Fruit fly (Drosophila melanogaster) whole organism, embryonic: ENCODE results near the gene nenya.

ENCODE experiments used
- Adf1 ChIP-seq: fragments of 200-800 bp; sonication (Bioruptor generic); IDR thresholded peaks from 2 replicates; pipeline ENCODE4 v1.3.6; 2022; ENCODE audit warnings: missing biosample characterization, missing genetic modification characterization
- Blimp-1 ChIP-seq: fragments of 200-800 bp; sonication (Bioruptor generic); optimal IDR thresholded peaks from 3 replicates; lab custom pipeline; 2018; ENCODE audit warnings: missing biosample characterization, missing genetic modification characterization, mild to moderate bottlenecking, moderate library complexity, missing genetic modification reagents
- BtbVII ChIP-seq: fragments of 200-800 bp; sonication (Bioruptor generic); optimal IDR thresholded peaks from 3 replicates; lab custom pipeline; 2017; ENCODE audit warnings: missing biosample characterization, mild to moderate bottlenecking, missing genetic modification characterization
- CG10321 ChIP-seq: fragments of 200-800 bp; sonication (Bioruptor generic); IDR thresholded peaks from 2 replicates; pipeline ENCODE4 v1.3.6; 2022; ENCODE audit warnings: missing biosample characterization, missing genetic modification characterization
- CG12071 ChIP-seq: fragments of 200-800 bp; sonication (Bioruptor generic); optimal IDR thresholded peaks from 3 replicates; lab custom pipeline; 2018; ENCODE audit warnings: missing biosample characterization, mild to moderate bottlenecking, missing genetic modification characterization
- CG12299 ChIP-seq: fragments of 200-800 bp; sonication (Bioruptor generic); optimal IDR thresholded peaks from 2 replicates; lab custom pipeline; 2018; ENCODE audit warnings: missing biosample characterization, mild to moderate bottlenecking, missing genetic modification characterization
- CG12659 ChIP-seq: fragments of 200-800 bp; sonication (Bioruptor generic); optimal IDR thresholded peaks from 3 replicates; lab custom pipeline; 2017; ENCODE audit warnings: mild to moderate bottlenecking, missing biosample characterization, missing genetic modification reagents, missing genetic modification characterization
- CG14860 ChIP-seq: fragments of 200-800 bp; sonication (Bioruptor generic); IDR thresholded peaks from 3 replicates; pipeline ENCODE4 v1.3.6; 2022; ENCODE audit warnings: missing biosample characterization, missing genetic modification characterization; ENCODE audit not compliant: partially characterized antibody
- CG17802 ChIP-seq: fragments of 200-800 bp; sonication (Bioruptor generic); optimal IDR thresholded peaks from 2 replicates; lab custom pipeline; 2018; ENCODE audit warnings: missing biosample characterization, mild to moderate bottlenecking, missing genetic modification characterization, moderate library complexity
- CG18011 ChIP-seq: fragments of 200-800 bp; sonication (Bioruptor generic); optimal IDR thresholded peaks from 2 replicates; lab custom pipeline; 2017; ENCODE audit warnings: missing biosample characterization, missing genetic modification characterization, mild to moderate bottlenecking, moderate library complexity, missing genotype
- CG1832 ChIP-seq: fragments of 200-800 bp; sonication (Bioruptor generic); optimal IDR thresholded peaks from 2 replicates; lab custom pipeline; 2017; ENCODE audit warnings: missing biosample characterization, mild to moderate bottlenecking, missing genetic modification characterization, inconsistent platforms
- CG31224 ChIP-seq: fragments of 200-800 bp; sonication (Bioruptor generic); IDR thresholded peaks from 2 replicates; pipeline ENCODE4 v1.3.6; 2022; ENCODE audit warnings: missing biosample characterization, missing genetic modification characterization
- CG31441 ChIP-seq: fragments of 200-800 bp; sonication (Bioruptor generic); IDR thresholded peaks from 2 replicates; pipeline ENCODE4 v1.3.6; 2022; ENCODE audit warnings: missing biosample characterization, missing genetic modification characterization
- CG34376 ChIP-seq: fragments of 200-800 bp; sonication (Bioruptor generic); optimal IDR thresholded peaks from 2 replicates; lab custom pipeline; 2018; ENCODE audit warnings: missing biosample characterization, mild to moderate bottlenecking, missing genetic modification characterization
- CG4328 ChIP-seq: fragments of 200-800 bp; sonication (Bioruptor generic); optimal IDR thresholded peaks from 3 replicates; lab custom pipeline; 2017; ENCODE audit warnings: missing biosample characterization, missing genetic modification reagents, missing genetic modification characterization
- CG43689 ChIP-seq: fragments of 200-800 bp; sonication (Bioruptor generic); IDR thresholded peaks from 2 replicates; pipeline ENCODE4 v1.3.6; 2022; ENCODE audit warnings: missing biosample characterization, missing genetic modification characterization
- CG6813 ChIP-seq: fragments of 200-800 bp; sonication (Bioruptor generic); optimal IDR thresholded peaks from 2 replicates; lab custom pipeline; 2017; ENCODE audit warnings: missing biosample characterization, missing genetic modification characterization, mild to moderate bottlenecking, moderate library complexity, missing genetic modification reagents
- CG8281 ChIP-seq: fragments of 200-800 bp; sonication (Bioruptor generic); optimal IDR thresholded peaks from 2 replicates; lab custom pipeline; 2018; ENCODE audit warnings: missing biosample characterization, mild to moderate bottlenecking, missing genetic modification characterization, moderate library complexity
- CHES-1-like ChIP-seq: fragments of 200-800 bp; sonication (Bioruptor generic); optimal IDR thresholded peaks from 2 replicates; lab custom pipeline; 2016; ENCODE audit warnings: missing biosample characterization, missing genetic modification characterization
- CTCF ChIP-seq: fragments of 200-800 bp; sonication (Bioruptor generic); optimal IDR thresholded peaks from 2 replicates; lab custom pipeline; 2017; ENCODE audit warnings: missing biosample characterization, mild to moderate bottlenecking, missing genetic modification characterization, moderate library complexity
- Deaf1 ChIP-seq: fragments of 200-800 bp; optimal IDR thresholded peaks from 3 replicates; lab custom pipeline; 2019; ENCODE audit warnings: missing biosample characterization, mild to moderate bottlenecking, missing genetic modification characterization, moderate library complexity
- Drgx ChIP-seq: fragments of 200-800 bp; sonication (Bioruptor generic); IDR thresholded peaks from 2 replicates; pipeline ENCODE4 v1.3.6; 2022; ENCODE audit warnings: missing biosample characterization, missing genetic modification characterization
- Ets65A ChIP-seq: fragments of 200-800 bp; sonication (Bioruptor generic); peaks from one replicate; lab custom pipeline; 2016; ENCODE audit warnings: missing biosample characterization, missing genetic modification characterization
- Hr51 ChIP-seq, 2 experiments: fragments of 200-800 bp; sonication (Bioruptor generic); optimal IDR thresholded peaks; 2 replicates in 1 of 2; 3 replicates in 1 of 2; lab custom pipeline; 2016 to 2018; ENCODE audit warnings: missing biosample characterization in 2 of 2, missing genetic modification characterization in 2 of 2, mild to moderate bottlenecking in 1 of 2, moderate library complexity in 1 of 2
- Kr ChIP-seq: fragments of 200-800 bp; sonication (Bioruptor generic); optimal IDR thresholded peaks from 2 replicates; lab custom pipeline; 2017; ENCODE audit warnings: missing biosample characterization, mild to moderate bottlenecking, missing genetic modification characterization
- MBD-R2 ChIP-seq: fragments of 200-800 bp; sonication (Bioruptor generic); IDR thresholded peaks from 2 replicates; pipeline ENCODE4 v1.3.6; 2022; ENCODE audit warnings: missing biosample characterization, missing genetic modification characterization
- NC2α ChIP-seq: fragments of 200-800 bp; sonication (Bioruptor generic); optimal IDR thresholded peaks from 2 replicates; lab custom pipeline; 2016; ENCODE audit warnings: missing biosample characterization, missing genetic modification characterization
- Nf-YA ChIP-seq: fragments of 200-800 bp; sonication (Bioruptor generic); IDR thresholded peaks from 2 replicates; pipeline ENCODE4 v1.3.6; 2022; ENCODE audit warnings: missing biosample characterization, missing genetic modification characterization
- NfI ChIP-seq: fragments of 200-800 bp; sonication (Bioruptor generic); optimal IDR thresholded peaks from 3 replicates; lab custom pipeline; 2018; ENCODE audit warnings: missing biosample characterization, mild to moderate bottlenecking, missing genetic modification characterization, moderate library complexity
- Oli ChIP-seq: fragments of 200-800 bp; sonication (Bioruptor generic); optimal IDR thresholded peaks from 2 replicates; lab custom pipeline; 2018; ENCODE audit warnings: missing biosample characterization, mild to moderate bottlenecking, missing genetic modification characterization, moderate library complexity
- Spps ChIP-seq: fragments of 200-800 bp; sonication (Bioruptor generic); optimal IDR thresholded peaks from 2 replicates; lab custom pipeline; 2018; ENCODE audit warnings: missing biosample characterization, mild to moderate bottlenecking, missing genetic modification characterization
- aop ChIP-seq: fragments of 200-800 bp; sonication (Bioruptor generic); IDR thresholded peaks from 2 replicates; pipeline ENCODE4 v1.3.6; 2022; ENCODE audit warnings: missing biosample characterization, missing genetic modification characterization
- bcd ChIP-seq: fragments of 200-800 bp; sonication (Bioruptor generic); optimal IDR thresholded peaks from 2 replicates; lab custom pipeline; 2017; ENCODE audit warnings: missing biosample characterization, mild to moderate bottlenecking, missing genetic modification characterization
- bsh ChIP-seq, 2 experiments: fragments of 200-800 bp; sonication (Bioruptor generic); optimal IDR thresholded peaks; 2 replicates each; lab custom pipeline; 2017 to 2018; ENCODE audit warnings: mild to moderate bottlenecking in 2 of 2, missing biosample characterization in 2 of 2, missing genetic modification characterization in 2 of 2, moderate library complexity in 1 of 2
- chn ChIP-seq: fragments of 200-800 bp; sonication (Bioruptor generic); optimal IDR thresholded peaks from 2 replicates; lab custom pipeline; 2016; ENCODE audit warnings: missing biosample characterization, missing genetic modification characterization
- cwo ChIP-seq: fragments of 200-800 bp; sonication (Bioruptor generic); optimal IDR thresholded peaks from 3 replicates; lab custom pipeline; 2017; ENCODE audit warnings: missing biosample characterization, missing genetic modification characterization, mild to moderate bottlenecking, moderate library complexity, missing genetic modification reagents
- dmrt99B ChIP-seq: fragments of 200-800 bp; sonication (Bioruptor generic); optimal IDR thresholded peaks from 2 replicates; lab custom pipeline; 2018; ENCODE audit warnings: missing biosample characterization, mild to moderate bottlenecking, missing genetic modification characterization, moderate library complexity
- en ChIP-seq: fragments of 200-800 bp; sonication (Bioruptor generic); optimal IDR thresholded peaks from 2 replicates; lab custom pipeline; 2016; ENCODE audit warnings: missing biosample characterization, missing genetic modification characterization
- fd3F ChIP-seq: fragments of 200-800 bp; sonication (Bioruptor generic); optimal IDR thresholded peaks from 2 replicates; lab custom pipeline; 2018; ENCODE audit warnings: missing biosample characterization, mild to moderate bottlenecking, missing genetic modification characterization, moderate library complexity
- gce ChIP-seq: fragments of 200-800 bp; sonication (Bioruptor generic); IDR thresholded peaks from 3 replicates; pipeline ENCODE4 v1.3.6; 2022; ENCODE audit warnings: missing biosample characterization, missing genetic modification characterization
- gem ChIP-seq: fragments of 200-800 bp; sonication (Bioruptor generic); optimal IDR thresholded peaks from 2 replicates; lab custom pipeline; 2019; ENCODE audit warnings: missing biosample characterization, mild to moderate bottlenecking, missing genetic modification characterization, moderate library complexity
- run ChIP-seq: fragments of 200-800 bp; sonication (Bioruptor generic); optimal IDR thresholded peaks from 3 replicates; lab custom pipeline; 2018; ENCODE audit warnings: missing biosample characterization, mild to moderate bottlenecking, missing genetic modification characterization
- salm ChIP-seq: fragments of 200-800 bp; sonication (Bioruptor generic); optimal IDR thresholded peaks from 2 replicates; lab custom pipeline; 2018; ENCODE audit warnings: missing biosample characterization, mild to moderate bottlenecking, missing genetic modification characterization
- stc ChIP-seq: fragments of 200-800 bp; sonication (Bioruptor generic); IDR thresholded peaks from 2 replicates; pipeline ENCODE4 v1.3.6; 2022; ENCODE audit warnings: missing biosample characterization, missing genetic modification characterization
- ttk ChIP-seq: fragments of 200-800 bp; sonication (Bioruptor generic); IDR thresholded peaks from 2 replicates; pipeline ENCODE4 v2.1.2; 2022; ENCODE audit warnings: missing biosample characterization, missing genetic modification characterization
- unpg ChIP-seq: fragments of 200-800 bp; sonication (Bioruptor generic); optimal IDR thresholded peaks from 3 replicates; lab custom pipeline; 2018; ENCODE audit warnings: missing biosample characterization, mild to moderate bottlenecking, missing genetic modification characterization, moderate library complexity
- wdn ChIP-seq: fragments of 200-800 bp; sonication (Bioruptor generic); IDR thresholded peaks from 2 replicates; pipeline ENCODE4 v1.3.6; 2022; ENCODE audit warnings: missing biosample characterization, missing genetic modification characterization
- wek ChIP-seq: fragments of 200-800 bp; sonication (Bioruptor generic); optimal IDR thresholded peaks from 3 replicates; lab custom pipeline; 2018; ENCODE audit warnings: missing biosample characterization, mild to moderate bottlenecking, missing genetic modification characterization, moderate library complexity
- yki ChIP-seq: fragments of >200 bp; optimal IDR thresholded peaks from 3 replicates; lab custom pipeline; 2018
- zfh2 ChIP-seq: fragments of 200-800 bp; sonication (Bioruptor generic); optimal IDR thresholded peaks from 2 replicates; lab custom pipeline; 2016; ENCODE audit warnings: missing biosample characterization, missing genetic modification characterization

Gene nenya

DNA sequence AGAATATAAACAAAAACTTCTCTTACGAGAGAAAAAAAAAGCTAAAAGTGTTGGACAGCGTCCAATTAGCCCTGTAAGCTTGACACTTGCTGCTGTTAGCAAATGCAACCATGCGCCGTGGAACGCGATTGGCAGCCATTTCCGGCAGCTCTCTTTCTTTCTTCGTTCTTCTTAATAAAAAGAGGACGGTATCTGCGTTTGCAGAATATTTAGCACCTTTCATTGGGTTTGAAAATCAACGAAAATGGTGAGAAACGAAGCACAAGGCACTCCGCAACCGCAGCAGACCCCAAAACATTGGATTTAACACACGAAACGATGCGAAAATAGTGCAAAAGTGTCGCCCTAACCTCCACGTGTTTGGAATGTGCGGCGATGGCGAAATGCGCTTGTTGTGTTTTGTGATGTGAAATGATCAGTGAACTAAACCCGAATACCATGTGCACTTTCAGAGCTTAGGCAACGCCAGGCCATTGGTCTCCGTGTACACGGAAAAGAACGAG is 5.2 kb downstream of the nenya start, which contains the start of gene RpL4 (continued):
- peak; percentile 93 for TF ChIP-seq CG34376 (GFP tag; lab: Kevin White, UChicago)
- peak; percentile 57 for TF ChIP-seq Kr (GFP tag; lab: Kevin White, UChicago)
- peak; percentile 88 for TF ChIP-seq CG4328
- peak; percentile 60 for TF ChIP-seq CG31224 (GFP tag; lab: Robert Waterston, UW)
- TF ChIP-seq fd3F (GFP tag; lab: Kevin White, UChicago), result peak; percentile 81
- peak; percentile 17 for TF ChIP-seq Deaf1 (tag; lab: Kevin White, UChicago)
- peak; percentile 71 for TF ChIP-seq CG17802
- peak; percentile 93 for TF ChIP-seq CG6813 (GFP tag; lab: Kevin White, UChicago)
- TF ChIP-seq NfI (GFP tag; lab: Kevin White, UChicago), result peak; percentile 96
- peak; percentile 71 for TF ChIP-seq stc (GFP tag; lab: Robert Waterston, UW)
- TF ChIP-seq Drgx (GFP tag; lab: Robert Waterston, UW), result 0 out of 2 replicates have a peak, but pooled peaks have one; percentile 15
- TF ChIP-seq zfh2 (GFP tag; lab: Kevin White, UChicago), result peak; percentile 44
- 0 out of 2 replicates have a peak, but pooled peaks have one; percentile 22 for TF ChIP-seq CG43689 (GFP tag; lab: Robert Waterston, UW)
- peak; percentile 82 for TF ChIP-seq CG31441 (GFP tag; lab: Robert Waterston, UW)
- TF ChIP-seq bcd (GFP tag; lab: Kevin White, UChicago), result peak; percentile 92
- peak; percentile 51; the same call in 1 of the 2 replicates for TF ChIP-seq CG10321 (GFP tag; lab: Robert Waterston, UW)
- TF ChIP-seq en, result peak; percentile 76
- TF ChIP-seq ttk, result peak; percentile 70; the same call in 1 of the 2 replicates
- TF ChIP-seq CG12071 (GFP tag; lab: Kevin White, UChicago), result peak; percentile 88
- TF ChIP-seq gem (tag; lab: Kevin White, UChicago), result peak; percentile 59
- TF ChIP-seq cwo (GFP tag; lab: Kevin White, UChicago), result peak; percentile 44
- TF ChIP-seq Ets65A (GFP tag; lab: Kevin White, UChicago), result peak; percentile 98
- TF ChIP-seq NC2α (GFP tag; lab: Kevin White, UChicago), result peak; percentile 74
- peak; percentile 68 for TF ChIP-seq chn (GFP tag; lab: Kevin White, UChicago)
- TF ChIP-seq MBD-R2 (GFP tag; lab: Robert Waterston, UW), result peak; percentile 48; the same call in 1 of the 2 replicates
- TF ChIP-seq CG8281 (tag; lab: Kevin White, UChicago), result peak; percentile 62
- TF ChIP-seq unpg (GFP tag; lab: Kevin White, UChicago), result peak; percentile 82
- no peak for TF ChIP-seq aop (GFP tag; lab: Robert Waterston, UW)
- TF ChIP-seq gce (GFP tag; lab: Robert Waterston, UW), result peak; percentile 90
- TF ChIP-seq dmrt99B, result peak; percentile 64
- no peak for TF ChIP-seq CG14860
- peak; percentile 81 for TF ChIP-seq CG18011 (GFP tag; lab: Kevin White, UChicago)
- peak; percentile 5 to 77 for TF ChIP-seq bsh (GFP tag; optimal IDR thresholded peaks at IDR 0.05; lab: Kevin White, UChicago)
- peak; percentile 54 for TF ChIP-seq CG12299 (tag; lab: Kevin White, UChicago)
- no peak for TF ChIP-seq yki (lab: Kevin White, UChicago)
- TF ChIP-seq salm (tag; lab: Kevin White, UChicago), result peak; percentile 76
- peak; percentile 41; the same call in 1 of the 2 replicates for TF ChIP-seq wdn (GFP tag; lab: Robert Waterston, UW)
- TF ChIP-seq Nf-YA (GFP tag; lab: Robert Waterston, UW), result peak; percentile 44; the same call in 1 of the 2 replicates
- peak; percentile 31 for TF ChIP-seq Blimp-1 (GFP tag; lab: Kevin White, UChicago)
- TF ChIP-seq Oli (tag; lab: Kevin White, UChicago), result peak; percentile 70
- peak; percentile 87 for TF ChIP-seq wek (GFP tag; lab: Kevin White, UChicago)
- peak; percentile 77 for TF ChIP-seq CHES-1-like (GFP tag; lab: Kevin White, UChicago)
- peak; percentile 93 for TF ChIP-seq CG12659
- TF ChIP-seq CG1832 (GFP tag; lab: Kevin White, UChicago), result no peak
- TF ChIP-seq Hr51 (GFP tag; optimal IDR thresholded peaks at IDR 0.05; lab: Kevin White, UChicago), result peak; percentile 76 to 79
- TF ChIP-seq Spps (tag; lab: Kevin White, UChicago), result no peak
- TF ChIP-seq CTCF (GFP tag; lab: Kevin White, UChicago), result peak; percentile 45
- peak; percentile 33 for TF ChIP-seq run
- peak; percentile 87 for TF ChIP-seq BtbVII (GFP tag; lab: Kevin White, UChicago)
- TF ChIP-seq Adf1 (GFP tag; lab: Robert Waterston, UW), result no peak
